Fruit fly (Drosophila melanogaster) ovary, adult (tissue): ENCODE data around the gene mbf1.
"Not testable (repeated sequence)": the region's sequence is repeated elsewhere in the genome, so short reads cannot be mapped to it uniquely, and the experiment has no call there.

ENCODE experiments used
- CG17801 ChIP-seq: fragments of 200-800 bp; optimal IDR thresholded peaks from 2 replicates; lab custom pipeline; 2019; ENCODE audit warnings: missing biosample characterization, mild to moderate bottlenecking, missing genetic modification characterization, moderate library complexity; ENCODE audit not compliant: partially characterized antibody

mbf1 gene

DNA sequence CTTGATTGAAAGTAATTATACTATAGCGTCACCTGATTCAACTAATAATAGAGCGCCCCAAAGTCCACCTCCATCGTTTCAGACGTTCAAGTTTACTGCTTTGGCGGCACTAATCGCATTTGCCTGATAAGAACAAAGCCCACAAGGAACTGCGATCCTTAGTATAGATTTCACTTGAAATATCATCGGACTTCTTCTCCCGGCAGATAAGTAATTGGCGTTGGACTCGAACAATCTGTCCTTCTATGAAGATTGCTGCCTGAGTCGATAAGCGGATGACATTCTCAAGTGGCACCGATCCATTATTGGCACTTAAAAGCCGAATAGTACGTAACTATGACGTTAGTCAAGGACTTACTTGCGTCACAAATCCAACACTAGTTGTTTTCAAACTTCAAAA, 1.0 kb upstream of the mbf1 start, which contains the start of gene Mipp1:
Gene Mipp1 (minus strand): TSS at position 101 of the 400 bp plus-strand sequence.
- TF ChIP-seq CG17801 (GFP tag; lab: Kevin White, UChicago), result not testable (repeated sequence)

DNA sequence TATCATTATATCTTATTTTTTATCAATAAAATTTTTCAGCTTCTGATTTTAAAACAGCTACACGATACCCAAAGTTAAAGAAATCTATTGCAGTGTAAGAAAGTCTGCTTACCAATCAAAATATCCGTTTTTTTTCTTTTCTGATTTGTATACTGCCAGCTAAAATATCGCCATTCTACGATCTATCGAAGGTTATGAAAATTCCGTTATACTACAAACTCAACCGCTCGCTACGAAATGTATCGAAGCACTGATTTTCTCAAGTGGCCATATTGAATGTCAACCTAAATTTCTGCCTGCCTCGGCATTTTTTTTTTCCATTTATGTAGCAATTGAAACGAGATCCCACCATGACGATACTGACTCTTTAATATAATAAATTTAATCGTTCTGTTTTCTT, 5.8 kb downstream of the mbf1 start, which contains the start of gene nxf2:
Gene nxf2 (minus strand): TSS at position 258 of the 400 bp plus-strand sequence.
- TF ChIP-seq CG17801 (GFP tag; lab: Kevin White, UChicago), result peak; percentile 42

DNA sequence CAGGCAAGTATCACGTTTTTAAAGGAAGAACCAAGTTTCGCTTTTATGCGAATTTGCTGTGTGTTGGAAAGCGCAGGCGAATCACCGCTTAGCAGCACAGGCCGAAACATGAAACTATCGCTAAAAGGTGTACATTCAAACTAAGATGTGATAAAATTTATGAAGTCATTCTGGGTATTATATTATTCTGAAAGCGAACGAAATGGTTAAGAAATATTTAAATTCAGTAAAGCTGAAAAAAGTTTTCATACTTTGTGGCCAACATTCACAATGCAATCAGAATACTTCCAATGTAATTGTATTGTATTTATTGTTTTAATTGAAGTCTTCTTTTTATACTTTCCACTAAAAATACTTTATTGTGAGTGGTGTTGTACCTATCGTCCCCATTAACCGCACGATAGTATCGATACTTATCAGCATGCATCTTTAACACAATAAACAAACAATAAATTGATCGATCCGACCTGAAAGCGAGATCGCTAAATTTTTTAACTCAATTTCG, 7.0 kb downstream of the mbf1 start, which contains the start of gene Smn:
Gene Smn (minus strand): TSS at position 347 of the 505 bp plus-strand sequence.
- peak; percentile 69 for TF ChIP-seq CG17801 (GFP tag; lab: Kevin White, UChicago)

DNA sequence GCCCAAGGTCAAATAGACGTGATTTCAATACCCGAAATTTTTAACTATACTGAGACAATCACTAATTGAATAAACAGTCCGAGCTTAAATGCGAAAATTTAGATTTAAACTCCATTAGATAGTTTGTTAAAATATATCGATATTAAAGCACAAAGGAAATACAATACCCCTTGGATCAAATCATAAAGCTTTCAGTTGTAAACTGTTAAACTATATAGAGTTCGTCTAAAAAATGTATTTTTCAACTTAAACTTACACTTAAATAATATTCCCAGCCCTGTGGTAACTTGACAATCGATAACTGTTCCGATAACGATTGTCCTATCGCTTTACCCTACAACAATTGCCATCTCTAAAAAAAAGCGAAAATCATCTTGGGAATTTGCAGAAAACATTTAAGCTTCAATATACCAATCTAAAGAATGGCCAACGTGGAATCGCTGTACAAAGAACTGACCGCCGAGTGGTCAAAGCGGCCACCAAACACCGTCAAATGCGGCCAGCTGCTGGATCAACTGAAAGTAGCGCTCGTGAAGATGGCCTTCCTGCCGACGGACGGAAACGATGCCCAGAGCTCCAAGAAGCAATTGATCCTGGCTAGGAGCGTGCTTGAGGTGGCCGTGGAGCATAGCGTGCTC, 8.6 kb downstream of the mbf1 start, which contains the start of gene Rpn12:
Gene Rpn12 (plus strand): TSS at position 351 of the 638 bp plus-strand sequence.
- TF ChIP-seq CG17801 (GFP tag; lab: Kevin White, UChicago), result peak; percentile 59

- peak; percentile 26 for TF ChIP-seq CG17801 (GFP tag; lab: Kevin White, UChicago)
Measured at dm6 chr3L:16584074-16584578, 9.9 kb downstream of the mbf1 start, which contains the start of gene UQCR-C2. Gene UQCR-C2 (plus strand): TSS chr3L:16584124.

dm6 chr3L:16586989-16587388, 12.8 kb downstream of the mbf1 start, which contains the start of the genes Syx8 and CG32163:
Gene Syx8 (minus strand): TSS chr3L:16587057.
Gene CG32163 (plus strand): TSS chr3L:16587157.
- TF ChIP-seq CG17801 (GFP tag; lab: Kevin White, UChicago), result peak; percentile 29

dm6 chr3L:16587994-16588622, 13.9 kb downstream of the mbf1 start:
- TF ChIP-seq CG17801 (GFP tag; lab: Kevin White, UChicago), result peak; percentile 46

dm6 chr3L:16590860-16591259, 16.6 kb downstream of the mbf1 start, which contains the start of gene tra:
Gene tra (minus strand): TSS chr3L:16591050.
- TF ChIP-seq CG17801 (GFP tag; lab: Kevin White, UChicago), result no peak

- no peak for TF ChIP-seq CG17801 (GFP tag; lab: Kevin White, UChicago)
Measured at dm6 chr3L:16594922-16595518, 20.8 kb downstream of the mbf1 start, which contains the start of the genes spd-2 and Apl. Gene spd-2 (minus strand): TSS chr3L:16595014. Gene Apl (plus strand): TSS chr3L:16595181.

DNA sequence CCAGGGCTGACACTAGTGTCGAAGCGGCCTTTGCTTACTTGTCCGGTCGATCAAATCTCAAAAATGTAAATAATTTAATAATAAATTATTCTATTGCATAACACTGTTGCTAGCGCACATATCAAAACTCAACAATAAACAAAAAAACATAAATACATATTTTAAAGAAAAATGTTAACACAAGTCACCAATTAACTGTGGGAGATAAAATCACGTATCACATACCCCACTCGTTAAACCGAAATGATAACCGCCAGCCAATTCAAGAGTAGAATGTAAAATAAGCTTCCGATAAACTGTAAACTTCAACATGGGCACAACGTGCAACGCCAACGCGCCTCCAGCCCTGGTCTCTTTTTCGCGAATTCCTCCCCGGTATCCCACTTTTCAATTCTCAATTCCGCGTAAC, 28.5 kb downstream of the mbf1 start, which contains the start of gene Arts:
Gene Arts (plus strand): TSS at position 116 of the 409 bp plus-strand sequence.
- no peak for TF ChIP-seq CG17801 (GFP tag; lab: Kevin White, UChicago)

DNA sequence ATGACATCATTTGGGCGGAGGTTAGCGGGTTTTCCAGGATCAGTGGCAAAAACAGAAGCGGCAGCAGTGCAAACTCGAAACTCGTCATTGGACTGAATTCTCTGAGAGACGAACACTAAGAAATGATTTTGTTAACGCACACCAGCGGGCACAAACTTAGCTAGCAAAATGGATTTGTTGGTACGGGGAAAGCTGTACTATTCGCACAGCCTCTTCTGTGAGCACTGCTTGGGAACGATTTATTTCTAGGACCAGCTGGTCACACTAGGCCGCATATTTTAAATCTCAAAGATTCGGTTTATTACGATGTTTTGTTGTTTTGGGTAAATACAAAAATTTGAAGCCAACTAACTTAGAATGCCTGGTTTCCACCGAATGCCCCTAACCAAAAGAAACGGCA, 34.9 kb downstream of the mbf1 start, which contains the start of gene CG4098:
Gene CG4098 (minus strand): TSS at position 228 of the 400 bp plus-strand sequence.
- peak; percentile 16 for TF ChIP-seq CG17801 (GFP tag; lab: Kevin White, UChicago)

dm6 chr3L:16610201-16610600, 36.0 kb downstream of the mbf1 start, which contains the start of gene Prosbeta6:
Gene Prosbeta6 (minus strand): TSS chr3L:16610418.
- TF ChIP-seq CG17801 (GFP tag; lab: Kevin White, UChicago), result peak; percentile 28

dm6 chr3L:16612152-16612551, 37.9 kb downstream of the mbf1 start, which contains the start of gene CG4101:
Gene CG4101 (plus strand): TSS chr3L:16612486.
- TF ChIP-seq CG17801 (GFP tag; lab: Kevin White, UChicago), result peak; percentile 85

- TF ChIP-seq CG17801 (GFP tag; lab: Kevin White, UChicago), result peak; percentile 48
Measured at dm6 chr3L:16612972-16613371, 38.7 kb downstream of the mbf1 start.
